Fruit fly (Drosophila melanogaster) whole organism, embryonic: Measurements from ENCODE around the gene Girdin.

Experiments
- ATbp ChIP-seq: fragments of 200-800 bp; sonication (Bioruptor generic); optimal IDR thresholded peaks from 2 replicates; lab custom pipeline; 2017; ENCODE audit warnings: missing biosample characterization, mild to moderate bottlenecking, missing genetic modification characterization, missing genetic modification reagents
- CG11085 ChIP-seq: fragments of 200-800 bp; sonication (Bioruptor generic); IDR thresholded peaks from 2 replicates; pipeline ENCODE4 v1.3.6; 2022; ENCODE audit warnings: missing biosample characterization, missing genetic modification characterization
- CG11247 ChIP-seq: fragments of 200-800 bp; sonication (Bioruptor generic); IDR thresholded peaks from 2 replicates; pipeline ENCODE4 v1.3.6; 2022; ENCODE audit warnings: missing biosample characterization, missing genetic modification characterization
- CG11398 ChIP-seq: fragments of 200-800 bp; sonication (Bioruptor generic); optimal IDR thresholded peaks from 2 replicates; lab custom pipeline; 2016; ENCODE audit warnings: missing biosample characterization, missing genetic modification characterization
- CG15011 ChIP-seq: fragments of 200-800 bp; sonication (Bioruptor generic); optimal IDR thresholded peaks from 3 replicates; lab custom pipeline; 2018; ENCODE audit warnings: missing biosample characterization, mild to moderate bottlenecking, missing genetic modification characterization
- CG15269 ChIP-seq: fragments of 200-800 bp; sonication (Bioruptor generic); optimal IDR thresholded peaks from 2 replicates; lab custom pipeline; 2018; ENCODE audit warnings: missing biosample characterization, mild to moderate bottlenecking, missing genetic modification characterization, moderate library complexity
- CG15514 ChIP-seq: fragments of 200-800 bp; sonication (Bioruptor generic); optimal IDR thresholded peaks from 3 replicates; lab custom pipeline; 2017; ENCODE audit warnings: missing biosample characterization, missing genetic modification characterization, mild to moderate bottlenecking, moderate library complexity, missing genetic modification reagents
- CG1647 ChIP-seq: fragments of 200-800 bp; sonication (Bioruptor generic); optimal IDR thresholded peaks from 3 replicates; lab custom pipeline; 2016; ENCODE audit warnings: missing biosample characterization, missing genetic modification characterization
- CG2199 ChIP-seq: fragments of 200-800 bp; sonication (Bioruptor generic); IDR thresholded peaks from 3 replicates; pipeline ENCODE4 v1.3.6; 2022; ENCODE audit warnings: missing biosample characterization, missing genetic modification characterization
- CG31388 ChIP-seq: fragments of 200-800 bp; sonication (Bioruptor generic); optimal IDR thresholded peaks from 2 replicates; lab custom pipeline; 2016; ENCODE audit warnings: missing biosample characterization, missing genetic modification characterization
- CG3726 ChIP-seq: fragments of 200-800 bp; sonication (Bioruptor generic); IDR thresholded peaks from 3 replicates; pipeline ENCODE4, ENCODE4 v1.3.6; 2022; ENCODE audit warnings: missing biosample characterization, missing genetic modification characterization
- CG43689 ChIP-seq: fragments of 200-800 bp; sonication (Bioruptor generic); IDR thresholded peaks from 2 replicates; pipeline ENCODE4 v1.3.6; 2022; ENCODE audit warnings: missing biosample characterization, missing genetic modification characterization
- CG6272 ChIP-seq: fragments of 200-800 bp; sonication (Bioruptor generic); IDR thresholded peaks from 2 replicates; pipeline ENCODE4 v1.3.6; 2022; ENCODE audit warnings: missing biosample characterization, missing genetic modification characterization
- CG6683 ChIP-seq: fragments of 200-800 bp; sonication (Bioruptor generic); optimal IDR thresholded peaks from 2 replicates; lab custom pipeline; 2017; ENCODE audit warnings: missing biosample characterization, mild to moderate bottlenecking, missing genetic modification characterization, missing genetic modification reagents
- CG6791 ChIP-seq: fragments of 200-800 bp; sonication (Bioruptor generic); IDR thresholded peaks from 3 replicates; pipeline ENCODE4 v1.3.6; 2022; ENCODE audit warnings: missing biosample characterization, missing genetic modification characterization; ENCODE audit not compliant: partially characterized antibody
- CG6813 ChIP-seq: fragments of 200-800 bp; sonication (Bioruptor generic); optimal IDR thresholded peaks from 2 replicates; lab custom pipeline; 2017; ENCODE audit warnings: missing biosample characterization, missing genetic modification characterization, mild to moderate bottlenecking, moderate library complexity, missing genetic modification reagents
- CG9437 ChIP-seq: fragments of 200-800 bp; sonication (Bioruptor generic); optimal IDR thresholded peaks from 2 replicates; lab custom pipeline; 2018; ENCODE audit warnings: missing biosample characterization, mild to moderate bottlenecking, missing genetic modification characterization
- Chrac-16 ChIP-seq: fragments of 200-800 bp; sonication (Bioruptor generic); optimal IDR thresholded peaks from 3 replicates; lab custom pipeline; 2016; ENCODE audit warnings: missing biosample characterization, missing genetic modification characterization
- CkIIα-i1 ChIP-seq: fragments of 200-800 bp; sonication (Bioruptor generic); IDR thresholded peaks from 2 replicates; pipeline ENCODE4 v1.3.6; 2022; ENCODE audit warnings: missing biosample characterization, missing genetic modification characterization
- Dad ChIP-seq: fragments of 200-800 bp; sonication (Bioruptor generic); optimal IDR thresholded peaks from 3 replicates; lab custom pipeline; 2016; ENCODE audit warnings: missing biosample characterization, missing genetic modification characterization
- Fer1 ChIP-seq: fragments of 200-800 bp; sonication (Bioruptor generic); optimal IDR thresholded peaks from 2 replicates; lab custom pipeline; 2017; ENCODE audit warnings: missing biosample characterization, mild to moderate bottlenecking, missing genetic modification characterization
- Fer3 ChIP-seq: fragments of 200-800 bp; sonication (Bioruptor generic); optimal IDR thresholded peaks from 2 replicates; lab custom pipeline; 2018; ENCODE audit warnings: missing biosample characterization, mild to moderate bottlenecking, missing genetic modification characterization, moderate library complexity
- Hr39 ChIP-seq: fragments of >200 bp; optimal IDR thresholded peaks from 2 replicates; lab custom pipeline; 2017
- Hr78 ChIP-seq, 2 experiments: fragments of 200-800 bp in 1 of 2; fragments of >200 bp in 1 of 2; sonication (Bioruptor generic) in 1 of 2; optimal IDR thresholded peaks; 2 replicates each; lab custom pipeline; 2017 to 2019; ENCODE audit warnings: missing biosample characterization in 2 of 2, missing genetic modification characterization in 2 of 2, mild to moderate bottlenecking in 1 of 2, moderate library complexity in 1 of 2
- Kr ChIP-seq: fragments of 200-800 bp; sonication (Bioruptor generic); optimal IDR thresholded peaks from 2 replicates; lab custom pipeline; 2017; ENCODE audit warnings: missing biosample characterization, mild to moderate bottlenecking, missing genetic modification characterization
- MESR4 ChIP-seq: fragments of 200-800 bp; sonication (Bioruptor generic); optimal IDR thresholded peaks from 2 replicates; lab custom pipeline; 2018; ENCODE audit warnings: missing biosample characterization, mild to moderate bottlenecking, missing genetic modification characterization, moderate library complexity
- NK7.1 ChIP-seq: fragments of 200-800 bp; sonication (Bioruptor generic); optimal IDR thresholded peaks from 3 replicates; lab custom pipeline; 2016; ENCODE audit warnings: missing biosample characterization, missing genetic modification characterization
- Nf-YA ChIP-seq: fragments of 200-800 bp; sonication (Bioruptor generic); IDR thresholded peaks from 2 replicates; pipeline ENCODE4 v1.3.6; 2022; ENCODE audit warnings: missing biosample characterization, missing genetic modification characterization
- PHDP ChIP-seq: fragments of 200-800 bp; sonication (Bioruptor generic); optimal IDR thresholded peaks from 3 replicates; lab custom pipeline; 2018; ENCODE audit warnings: missing biosample characterization, mild to moderate bottlenecking, missing genetic modification characterization, moderate library complexity
- Sry-β ChIP-seq: fragments of 200-800 bp; sonication (Bioruptor generic); optimal IDR thresholded peaks from 2 replicates; lab custom pipeline; 2018; ENCODE audit warnings: missing biosample characterization, mild to moderate bottlenecking, missing genetic modification characterization, moderate library complexity
- Ssrp ChIP-seq: fragments of 200-800 bp; sonication (Bioruptor generic); optimal IDR thresholded peaks from 2 replicates; lab custom pipeline; 2018; ENCODE audit warnings: missing biosample characterization, mild to moderate bottlenecking, missing genetic modification characterization, moderate library complexity
- Xrp1 ChIP-seq: fragments of 200-800 bp; sonication (Bioruptor generic); IDR thresholded peaks from 2 replicates; pipeline ENCODE4 v1.3.6; 2022; ENCODE audit warnings: missing biosample characterization, missing genetic modification characterization
- amos ChIP-seq: fragments of 200-800 bp; sonication (Bioruptor generic); IDR thresholded peaks from 2 replicates; pipeline ENCODE4 v1.3.6; 2022; ENCODE audit warnings: missing biosample characterization, missing genetic modification characterization; ENCODE audit not compliant: partially characterized antibody
- ara ChIP-seq: fragments of 200-800 bp; sonication (Bioruptor generic); IDR thresholded peaks from 2 replicates; pipeline ENCODE4 v1.3.6; 2022; ENCODE audit warnings: missing biosample characterization, missing genetic modification characterization
- az2 ChIP-seq: fragments of 200-800 bp; sonication (Bioruptor generic); optimal IDR thresholded peaks from 3 replicates; lab custom pipeline; 2016; ENCODE audit warnings: missing biosample characterization, missing genetic modification characterization
- croc ChIP-seq: fragments of 200-800 bp; sonication (Bioruptor generic); conservative IDR thresholded peaks from 3 replicates; pipeline ENCODE4 v1.3.6; 2022; ENCODE audit warnings: missing biosample characterization, missing genetic modification characterization
- crol ChIP-seq: fragments of 200-800 bp; sonication (Bioruptor generic); IDR thresholded peaks from 2 replicates; pipeline ENCODE4 v1.3.6; 2022; ENCODE audit warnings: missing biosample characterization, missing genetic modification characterization
- eve ChIP-seq, 2 experiments: fragments of >200 bp; optimal IDR thresholded peaks; 2 replicates each; lab custom pipeline; 2017; ENCODE audit warnings: missing biosample characterization in 2 of 2, missing genetic modification characterization in 2 of 2
- gce ChIP-seq: fragments of 200-800 bp; sonication (Bioruptor generic); IDR thresholded peaks from 3 replicates; pipeline ENCODE4 v1.3.6; 2022; ENCODE audit warnings: missing biosample characterization, missing genetic modification characterization
- gsb-n ChIP-seq: fragments of 200-800 bp; sonication (Bioruptor generic); optimal IDR thresholded peaks from 3 replicates; lab custom pipeline; 2018; ENCODE audit warnings: missing biosample characterization, mild to moderate bottlenecking, missing genetic modification characterization
- insv ChIP-seq, 2 experiments: fragments of 200-800 bp; sonication (Bioruptor generic); optimal IDR thresholded peaks; 3 replicates each; lab custom pipeline; 2016 to 2018; ENCODE audit warnings: missing biosample characterization in 2 of 2, missing genetic modification characterization in 2 of 2
- maf-S ChIP-seq: fragments of 200-800 bp; sonication (Bioruptor generic); optimal IDR thresholded peaks from 2 replicates; lab custom pipeline; 2016; ENCODE audit warnings: missing biosample characterization, missing genetic modification characterization
- pho ChIP-seq: fragments of 200-800 bp; sonication (Bioruptor generic); optimal IDR thresholded peaks from 2 replicates; lab custom pipeline; 2016; ENCODE audit warnings: missing biosample characterization, missing genetic modification characterization
- repo ChIP-seq: fragments of 200-800 bp; sonication (Bioruptor generic); optimal IDR thresholded peaks from 2 replicates; lab custom pipeline; 2016; ENCODE audit warnings: missing biosample characterization, missing genetic modification characterization
- sd ChIP-seq: fragments of 200-800 bp; sonication (Bioruptor generic); optimal IDR thresholded peaks from 3 replicates; lab custom pipeline; 2018; ENCODE audit warnings: missing biosample characterization, mild to moderate bottlenecking, missing genetic modification characterization, moderate library complexity
- sob ChIP-seq: fragments of 200-800 bp; sonication (Bioruptor generic); IDR thresholded peaks from 2 replicates; pipeline ENCODE4 v1.3.6; 2022; ENCODE audit warnings: missing biosample characterization, missing genetic modification characterization
- tll ChIP-seq, 2 experiments: fragments of 200-800 bp in 1 of 2; fragments of >200 bp in 1 of 2; sonication (Bioruptor generic) in 1 of 2; optimal IDR thresholded peaks; 2 replicates each; lab custom pipeline; 2017 to 2019; ENCODE audit warnings: missing biosample characterization in 2 of 2, missing genetic modification characterization in 2 of 2, mild to moderate bottlenecking in 1 of 2, moderate library complexity in 1 of 2
- z ChIP-seq: fragments of 200-800 bp; sonication (Bioruptor generic); IDR thresholded peaks from 3 replicates; pipeline ENCODE4 v1.3.6; 2022; ENCODE audit warnings: missing biosample characterization, missing genetic modification characterization

The Girdin gene

DNA sequence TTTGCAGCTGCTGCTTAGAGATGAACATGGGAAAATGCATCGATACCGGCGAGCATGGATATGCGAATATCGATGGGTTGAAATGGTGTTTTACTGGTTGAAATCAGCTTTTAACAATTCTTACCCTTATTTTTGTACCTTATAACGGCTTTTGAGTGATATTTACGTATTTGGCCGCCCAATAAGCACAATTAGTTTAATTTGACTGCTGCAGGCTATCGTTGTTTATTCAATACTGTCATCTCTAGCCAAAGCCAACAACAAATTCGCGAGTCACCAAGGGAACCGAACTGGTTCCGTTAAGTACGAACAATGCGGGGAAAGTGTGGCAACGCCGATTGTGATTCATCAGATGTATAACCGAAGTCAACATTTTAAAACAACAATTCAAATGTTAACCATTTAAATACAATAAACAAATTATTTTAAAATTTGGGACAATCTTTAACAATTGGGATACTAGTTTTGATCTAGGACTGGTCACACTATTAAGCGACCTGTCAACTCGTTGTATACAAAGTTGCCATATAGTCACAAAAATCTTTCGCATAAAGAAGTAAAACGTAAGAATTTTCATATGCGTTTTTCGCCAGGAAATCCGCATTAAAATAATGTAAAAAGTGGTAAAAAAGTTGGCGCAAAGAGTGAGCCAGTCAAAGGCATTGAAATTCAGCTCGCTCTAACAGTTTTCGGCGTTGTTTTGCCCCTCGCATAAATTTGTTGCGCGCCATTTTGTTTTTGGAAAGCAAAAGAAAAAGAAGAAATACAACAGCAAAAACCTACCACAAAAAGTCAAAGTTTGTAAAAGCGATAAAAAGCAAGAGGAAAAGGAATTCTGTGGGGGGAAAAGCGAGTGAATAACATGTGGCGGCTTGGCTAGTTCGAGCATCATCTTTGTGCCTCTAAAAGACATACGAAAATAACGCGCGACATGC lies 30.3 kb upstream of the Girdin start, which contains the start of the genes Usp5 and BtbVII (continued):
- TF ChIP-seq CG11085 (GFP tag; lab: Robert Waterston, UW), result no peak
- TF ChIP-seq CG11247 (GFP tag; lab: Robert Waterston, UW), result peak; percentile 48; the same call in 1 of the 2 replicates
- peak; percentile 32 for TF ChIP-seq NK7.1 (GFP tag; lab: Kevin White, UChicago)
- no peak for TF ChIP-seq CG15011
- TF ChIP-seq Kr (GFP tag; lab: Kevin White, UChicago), result no peak
- peak; percentile 39 for TF ChIP-seq CG15269 (tag; lab: Kevin White, UChicago)
- peak; percentile 14 for TF ChIP-seq Dad (GFP tag; lab: Kevin White, UChicago)
- no peak for TF ChIP-seq z (GFP tag; lab: Robert Waterston, UW)
- no peak for TF ChIP-seq CG31388 (GFP tag; lab: Kevin White, UChicago)
- peak; percentile 50 for TF ChIP-seq Fer3 (tag; lab: Kevin White, UChicago)
- peak; percentile 80 for TF ChIP-seq CG6791 (GFP tag; lab: Robert Waterston, UW)
- TF ChIP-seq tll (GFP tag; optimal IDR thresholded peaks at IDR 0.05; lab: Kevin White, UChicago), result peak in 1 of 2 experiments; percentile 61
- 0 out of 3 replicates have a peak, but pooled peaks have one; percentile 39 for TF ChIP-seq croc
- TF ChIP-seq amos (GFP tag; lab: Robert Waterston, UW), result peak; percentile 90
- peak; percentile 47 for TF ChIP-seq sob (GFP tag; lab: Robert Waterston, UW)
- peak in 1 of 2 experiments; percentile 11 for TF ChIP-seq insv (GFP tag; optimal IDR thresholded peaks at IDR 0.05; lab: Kevin White, UChicago)
- TF ChIP-seq CG6813 (GFP tag; lab: Kevin White, UChicago), result no peak
- peak; percentile 29 for TF ChIP-seq CG11398 (GFP tag; lab: Kevin White, UChicago)
- peak; percentile 12; the same call in 1 of the 2 replicates for TF ChIP-seq ara (GFP tag; lab: Robert Waterston, UW)
- peak; percentile 62 for TF ChIP-seq Chrac-16 (GFP tag; lab: Kevin White, UChicago)
- peak; percentile 64 for TF ChIP-seq az2 (GFP tag; lab: Kevin White, UChicago)
- TF ChIP-seq Hr78 (GFP tag; optimal IDR thresholded peaks at IDR 0.05; lab: Kevin White, UChicago), result no peak
- no peak for TF ChIP-seq repo (GFP tag; lab: Kevin White, UChicago)
- peak; percentile 28 for TF ChIP-seq Ssrp (tag; lab: Kevin White, UChicago)
- peak; percentile 42; the same call in 1 of the 2 replicates for TF ChIP-seq CG6272 (GFP tag; lab: Robert Waterston, UW)
- peak; percentile 64 for TF ChIP-seq PHDP (tag; lab: Kevin White, UChicago)
- peak; percentile 56 for TF ChIP-seq MESR4 (GFP tag; lab: Kevin White, UChicago)
- TF ChIP-seq ATbp (GFP tag; lab: Kevin White, UChicago), result peak; percentile 22
- no peak for TF ChIP-seq CG43689
- peak; percentile 59 for TF ChIP-seq Fer1 (GFP tag; lab: Kevin White, UChicago)
- no peak for TF ChIP-seq CG1647 (GFP tag; lab: Kevin White, UChicago)
- TF ChIP-seq maf-S, result peak; percentile 49
- no peak for TF ChIP-seq Sry-β (GFP tag; lab: Kevin White, UChicago)
- no peak for TF ChIP-seq eve (GFP tag; optimal IDR thresholded peaks at IDR 0.05; lab: Kevin White, UChicago)
- peak; percentile 71 for TF ChIP-seq Xrp1 (GFP tag; lab: Robert Waterston, UW)
- no peak for TF ChIP-seq gsb-n
- TF ChIP-seq sd (tag; lab: Kevin White, UChicago), result peak; percentile 18
- peak; percentile 93 for TF ChIP-seq CG9437
- no peak for TF ChIP-seq CG2199 (GFP tag; lab: Robert Waterston, UW)
- no peak for TF ChIP-seq gce
- TF ChIP-seq CkIIα-i1 (GFP tag; lab: Robert Waterston, UW), result no peak
- TF ChIP-seq CG3726 (GFP tag; lab: Robert Waterston, UW), result no peak
- peak; percentile 57 for TF ChIP-seq pho (GFP tag; lab: Kevin White, UChicago)
- no peak for TF ChIP-seq crol (GFP tag; lab: Robert Waterston, UW)
- peak; percentile 100 for TF ChIP-seq CG15514 (GFP tag; lab: Kevin White, UChicago)
- TF ChIP-seq CG6683, result peak; percentile 41
- TF ChIP-seq Hr39 (lab: Kevin White, UChicago), result no peak
- TF ChIP-seq Nf-YA (GFP tag; lab: Robert Waterston, UW), result no peak
